Worm (Caenorhabditis elegans): ENCODE data around the gene attf-3.
A peak's percentile ranks its signal among the peaks of the same experiment; 100 is the strongest.

ce11 chrIII:66160-66559 is 20.0 kb downstream of the attf-3 start, which contains the start of gene pck-1:
- TF ChIP-seq mbf-1 (tag; optimal IDR thresholded peaks at IDR 0.05), result no peak
- TF ChIP-seq ztf-4 (tag; optimal IDR thresholded peaks at IDR 0.05), result no peak
- no peak for TF ChIP-seq lin-13 (GFP tag; optimal IDR thresholded peaks at IDR 0.05)
- TF ChIP-seq aly-2 (tag; optimal IDR thresholded peaks at IDR 0.05), result no peak
- no peak for TF ChIP-seq mdl-1 (tag; optimal IDR thresholded peaks at IDR 0.05)
- peak; percentile 17 for TF ChIP-seq ama-1 (optimal IDR thresholded peaks at IDR 0.05)
- no peak for TF ChIP-seq crh-2 (tag; optimal IDR thresholded peaks at IDR 0.05)
- TF ChIP-seq dmd-4 (tag; optimal IDR thresholded peaks at IDR 0.05), result no peak
- no peak for TF ChIP-seq snpc-4 (tag; optimal IDR thresholded peaks at IDR 0.05)
- no peak for TF ChIP-seq sma-3 (GFP tag; optimal IDR thresholded peaks at IDR 0.05)

Measured in whole organism, L2 larva.